Fruit fly (Drosophila melanogaster): Measurements from ENCODE around the gene CG7564.

Gene CG7564

dm6 chr3L:17563536-17564257 lies 49.6 kb downstream of the CG7564 start:
- TF ChIP-seq OdsH (GFP tag; optimal IDR thresholded peaks at IDR 0.05) (peak; percentile 36), HLH106 (tag; optimal IDR thresholded peaks at IDR 0.05) (no peak), h (GFP tag; optimal IDR thresholded peaks at IDR 0.05) (peak; percentile 70), woc (GFP tag; optimal IDR thresholded peaks at IDR 0.05) (no peak), Myc (optimal IDR thresholded peaks at IDR 0.05) (no peak), GATAd (GFP tag; optimal IDR thresholded peaks at IDR 0.05) (no peak), lola (GFP tag; optimal IDR thresholded peaks at IDR 0.05) (no peak), tai (GFP tag; optimal IDR thresholded peaks at IDR 0.05) (peak; percentile 43), pan (optimal IDR thresholded peaks at IDR 0.05) (no peak), Abd-B (GFP tag; optimal IDR thresholded peaks at IDR 0.05) (no peak), sv (GFP tag; optimal IDR thresholded peaks at IDR 0.05) (no peak), Hr83 (GFP tag; optimal IDR thresholded peaks at IDR 0.05; ENCODE audit: poor library complexity, severe bottlenecking) (peak; percentile 15), N (GFP tag; optimal IDR thresholded peaks at IDR 0.05) (peak; percentile 76), CrebA (GFP tag; optimal IDR thresholded peaks at IDR 0.05; ENCODE audit: borderline replicate concordance) (no peak), Mio (GFP tag; optimal IDR thresholded peaks at IDR 0.05) (no peak), CG9705 (GFP tag; optimal IDR thresholded peaks at IDR 0.05) (no peak), Vsx2 (GFP tag; optimal IDR thresholded peaks at IDR 0.05; ENCODE audit: partially characterized antibody) (no peak), dl (GFP tag; optimal IDR thresholded peaks at IDR 0.05; ENCODE audit: insufficient read depth in 1 of 2, partially characterized antibody in 2 of 2) (peak; percentile 95 to 97), Hnf4 (GFP tag; optimal IDR thresholded peaks at IDR 0.05) (peak; percentile 13), rgr (GFP tag; optimal IDR thresholded peaks at IDR 0.05) (peak; percentile 30), br (GFP tag; optimal IDR thresholded peaks at IDR 0.05) (peak; percentile 49), dsf (GFP tag; optimal IDR thresholded peaks at IDR 0.05; ENCODE audit: borderline replicate concordance) (no peak), jim (GFP tag; optimal IDR thresholded peaks at IDR 0.05) (no peak), brk (GFP tag; optimal IDR thresholded peaks at IDR 0.05) (peak; percentile 77), Hr78 (GFP tag; optimal IDR thresholded peaks at IDR 0.05) (no peak), usp (GFP tag; optimal IDR thresholded peaks at IDR 0.05) (no peak), Jra (GFP tag; optimal IDR thresholded peaks at IDR 0.05) (peak; percentile 53), dmrt93B (GFP tag; optimal IDR thresholded peaks at IDR 0.05) (no peak), fru (GFP tag; optimal IDR thresholded peaks at IDR 0.05) (peak; percentile 81), CG32264 (GFP tag; optimal IDR thresholded peaks at IDR 0.05) (peak; percentile 14), foxo (GFP tag; optimal IDR thresholded peaks at IDR 0.05) (peak in 1 of 2 experiments; percentile 23), Dif (GFP tag; optimal IDR thresholded peaks at IDR 0.05; ENCODE audit: partially characterized antibody) (peak; percentile 97), Sp1 (GFP tag; optimal IDR thresholded peaks at IDR 0.05) (peak; percentile 45), psq (GFP tag; optimal IDR thresholded peaks at IDR 0.05) (peak; percentile 68), ey (GFP tag; optimal IDR thresholded peaks at IDR 0.05) (no peak), Dfd (GFP tag; optimal IDR thresholded peaks at IDR 0.05) (no peak), sage (GFP tag; optimal IDR thresholded peaks at IDR 0.05) (no peak), Rel (GFP tag; optimal IDR thresholded peaks at IDR 0.05) (peak; percentile 83), Rel (tag; optimal IDR thresholded peaks at IDR 0.05) (peak; percentile 40)

DNA sequence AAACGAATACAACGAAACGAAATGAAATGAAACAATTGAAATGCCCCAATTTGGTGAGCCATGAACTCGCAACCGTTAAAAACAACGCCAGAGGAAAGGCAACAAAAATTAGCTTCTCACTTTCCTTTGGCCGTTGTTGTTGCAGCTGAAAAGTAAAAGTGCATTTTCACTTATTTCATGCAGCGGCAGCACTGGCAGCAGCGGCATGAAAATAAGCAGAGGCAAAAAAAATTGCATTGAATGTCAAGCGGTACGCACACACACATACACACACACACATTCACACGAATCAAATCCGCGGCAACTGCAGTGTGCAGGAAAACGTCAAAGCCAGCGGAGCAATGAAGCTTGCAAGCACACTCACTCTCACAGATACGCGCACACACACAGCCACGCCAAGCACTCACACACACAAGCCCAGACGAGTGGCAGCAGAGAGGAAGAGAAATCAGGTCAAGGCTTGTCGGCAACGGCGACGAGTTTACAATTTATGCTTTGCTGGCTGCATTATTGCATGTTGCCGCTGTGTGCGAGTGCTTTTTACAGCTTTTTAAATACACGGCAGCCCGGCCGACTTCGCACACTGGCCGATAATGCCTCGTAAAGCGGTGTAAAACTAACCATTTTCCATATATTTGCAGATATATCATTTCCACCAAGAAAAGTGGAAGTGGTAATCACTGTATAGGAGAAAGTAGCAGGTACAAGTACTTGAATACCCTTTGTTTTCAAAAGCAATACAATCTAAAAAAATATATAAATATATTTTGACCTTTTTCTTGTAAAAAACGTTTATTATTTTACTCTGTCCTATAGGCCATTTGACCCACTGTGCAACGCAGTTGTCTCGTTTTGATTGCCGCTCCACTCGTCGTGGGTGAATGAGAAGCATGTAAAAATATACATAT lies 52.5 kb downstream of the CG7564 start:
- TF ChIP-seq N (GFP tag; optimal IDR thresholded peaks at IDR 0.05) (peak; percentile 61), fru (GFP tag; optimal IDR thresholded peaks at IDR 0.05) (peak; percentile 76), Jra (GFP tag; optimal IDR thresholded peaks at IDR 0.05) (no peak), OdsH (GFP tag; optimal IDR thresholded peaks at IDR 0.05) (peak; percentile 69), CrebA (GFP tag; optimal IDR thresholded peaks at IDR 0.05; ENCODE audit: borderline replicate concordance) (no peak), Dfd (GFP tag; optimal IDR thresholded peaks at IDR 0.05) (peak; percentile 62), Rel (GFP tag; optimal IDR thresholded peaks at IDR 0.05) (peak; percentile 80), Rel (tag; optimal IDR thresholded peaks at IDR 0.05) (no peak), GATAd (GFP tag; optimal IDR thresholded peaks at IDR 0.05) (no peak), Myc (optimal IDR thresholded peaks at IDR 0.05) (no peak), dl (GFP tag; optimal IDR thresholded peaks at IDR 0.05; ENCODE audit: insufficient read depth in 1 of 2, partially characterized antibody in 2 of 2) (peak in 1 of 2 experiments; percentile 29), dmrt93B (GFP tag; optimal IDR thresholded peaks at IDR 0.05) (peak; percentile 63), Mio (GFP tag; optimal IDR thresholded peaks at IDR 0.05) (no peak), dsf (GFP tag; optimal IDR thresholded peaks at IDR 0.05; ENCODE audit: borderline replicate concordance) (no peak), rgr (GFP tag; optimal IDR thresholded peaks at IDR 0.05) (peak; percentile 78), CG9705 (GFP tag; optimal IDR thresholded peaks at IDR 0.05) (peak; percentile 24), sage (GFP tag; optimal IDR thresholded peaks at IDR 0.05) (peak; percentile 57), Abd-B (GFP tag; optimal IDR thresholded peaks at IDR 0.05) (no peak), pan (optimal IDR thresholded peaks at IDR 0.05) (no peak), foxo (GFP tag; optimal IDR thresholded peaks at IDR 0.05) (peak; percentile 3 to 80), brk (GFP tag; optimal IDR thresholded peaks at IDR 0.05) (peak; percentile 11), h (GFP tag; optimal IDR thresholded peaks at IDR 0.05) (peak; percentile 77), woc (GFP tag; optimal IDR thresholded peaks at IDR 0.05) (peak; percentile 66), sv (GFP tag; optimal IDR thresholded peaks at IDR 0.05) (no peak), HLH106 (tag; optimal IDR thresholded peaks at IDR 0.05) (peak; percentile 75), usp (GFP tag; optimal IDR thresholded peaks at IDR 0.05) (no peak), Hr83 (GFP tag; optimal IDR thresholded peaks at IDR 0.05; ENCODE audit: poor library complexity, severe bottlenecking) (peak; percentile 14), Sp1 (GFP tag; optimal IDR thresholded peaks at IDR 0.05) (peak; percentile 69), br (GFP tag; optimal IDR thresholded peaks at IDR 0.05) (peak; percentile 67), Hnf4 (GFP tag; optimal IDR thresholded peaks at IDR 0.05) (peak; percentile 53), psq (GFP tag; optimal IDR thresholded peaks at IDR 0.05) (peak; percentile 80), Dif (GFP tag; optimal IDR thresholded peaks at IDR 0.05; ENCODE audit: partially characterized antibody) (peak; percentile 51), jim (GFP tag; optimal IDR thresholded peaks at IDR 0.05) (no peak), tai (GFP tag; optimal IDR thresholded peaks at IDR 0.05) (no peak), Vsx2 (GFP tag; optimal IDR thresholded peaks at IDR 0.05; ENCODE audit: partially characterized antibody) (no peak), ey (GFP tag; optimal IDR thresholded peaks at IDR 0.05) (peak; percentile 45)
